Worm (Caenorhabditis elegans) whole organism, L4/young adult: ENCODE measurements around the gene C03A3.9.

Experiments
- W03F9.2 ChIP-seq: fragments of 150-350 bp; optimal IDR thresholded peaks from 2 replicates; lab custom pipeline; 2014; ENCODE audit warnings: missing biosample characterization, missing genetic modification characterization
- dao-5 ChIP-seq: sonication (generic microtip); optimal IDR thresholded peaks from 2 replicates; lab custom pipeline; 2016; ENCODE audit warnings: missing genotype, missing genetic modification characterization, moderate library complexity, missing compliant biosample characterization
- him-1 ChIP-seq: sonication (generic microtip); optimal IDR thresholded peaks from 2 replicates; lab custom pipeline; 2016; ENCODE audit warnings: missing genotype, missing genetic modification reagents, missing genetic modification characterization, missing compliant biosample characterization

DNA sequence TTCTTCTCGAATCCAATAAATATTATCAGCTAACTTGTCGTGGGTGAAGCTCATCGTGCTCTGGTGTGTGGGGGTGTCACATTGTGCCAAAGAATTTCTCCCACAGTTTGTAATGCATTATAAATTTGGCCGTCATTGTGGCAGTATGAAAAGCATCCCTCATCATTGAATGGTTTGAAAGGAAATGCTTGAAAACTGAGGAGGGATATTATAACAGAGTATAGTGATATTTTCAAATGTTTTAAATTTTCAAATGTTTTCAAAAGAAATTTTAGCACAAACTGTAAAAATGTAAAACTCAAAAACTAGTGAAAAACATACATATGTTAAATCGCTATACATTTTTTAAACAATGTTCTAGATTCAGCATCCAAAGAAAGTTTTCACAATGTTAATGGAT lies 2.2 kb downstream of the C03A3.9 start, which contains the start of gene C03A3.3:
- TF ChIP-seq him-1 (tag; lab: Kevin White, UChicago) = no peak
- no peak for TF ChIP-seq W03F9.2 (tag; lab: Kevin White, UChicago)
- TF ChIP-seq dao-5 (tag; lab: Kevin White, UChicago) = no peak
